In genomic region chr2L:19961585-19961984, dm6 we compare ENCODE assay signal across 2 fruit fly cellular contexts.
TF ChIP-seq lines count a peak whose summit lies in the region.

Gene CG42866 (minus strand): TSS chr2L:19961685.

- no peak for TF ChIP-seq CTCF in whole organism, embryonic (GFP tag; optimal IDR thresholded peaks at IDR 0.05; lab: Kevin White, UChicago)

TF ChIP-seq in whole organism, embryonic, 481 proteins besides CTCF, POLR2A, EP300 and RAD21:
- TF ChIP-seq Med (GFP tag; lab: Kevin White, UChicago) = peak; percentile 42
- no peak for TF ChIP-seq crp (GFP tag; optimal IDR thresholded peaks at IDR 0.05; lab: Kevin White, UChicago)
- TF ChIP-seq sens (GFP tag; lab: Kevin White, UChicago) = peak; percentile 13
- no peak for TF ChIP-seq CG3838 (GFP tag; optimal IDR thresholded peaks at IDR 0.05; lab: Kevin White, UChicago)

TF ChIP-seq in whole organism, prepupa, 60 proteins besides CTCF, POLR2A, EP300 and RAD21:
- TF ChIP-seq salr (GFP tag; optimal IDR thresholded peaks at IDR 0.05; lab: Kevin White, UChicago) (no peak), CG6854 (GFP tag; optimal IDR thresholded peaks at IDR 0.05; lab: Kevin White, UChicago) (no peak), Eip78C (GFP tag; lab: Kevin White, UChicago) (peak; percentile 31), CG6792 (GFP tag; optimal IDR thresholded peaks at IDR 0.05; lab: Kevin White, UChicago) (no peak), CG6808 (GFP tag; optimal IDR thresholded peaks at IDR 0.05; lab: Kevin White, UChicago) (no peak), svp (GFP tag; lab: Kevin White, UChicago) (peak; percentile 30)
